Worm (Caenorhabditis elegans) whole organism, early embryonic: ENCODE measurements around the gene lem-4.

ENCODE experiments used
- B0310.2 ChIP-seq: sonication (generic microtip); optimal IDR thresholded peaks from 2 replicates; lab custom pipeline; 2016; ENCODE audit warnings: mild to moderate bottlenecking, missing genetic modification characterization, missing compliant biosample characterization
- F13C5.2 ChIP-seq: sonication (generic microtip); optimal IDR thresholded peaks from 2 replicates; lab custom pipeline; 2017; ENCODE audit warnings: mild to moderate bottlenecking, missing genetic modification characterization, inconsistent platforms, missing compliant biosample characterization
- aly-1 ChIP-seq: sonication (generic microtip); optimal IDR thresholded peaks from 2 replicates; lab custom pipeline; 2016; ENCODE audit warnings: missing genetic modification characterization, missing compliant biosample characterization
- ama-1 ChIP-seq: fragments of 150-350 bp; optimal IDR thresholded peaks from 2 replicates; lab custom pipeline; 2014
- ceh-13 ChIP-seq: fragments of 200-800 bp; sonication (Bioruptor generic); optimal IDR thresholded peaks from 2 replicates; lab custom pipeline; 2018; ENCODE audit warnings: mild to moderate bottlenecking, missing genetic modification characterization, missing compliant biosample characterization
- ceh-36 ChIP-seq: sonication (generic microtip); optimal IDR thresholded peaks from 2 replicates; lab custom pipeline; 2016; ENCODE audit warnings: missing genetic modification characterization, inconsistent platforms, missing compliant biosample characterization
- ets-7 ChIP-seq: sonication (generic microtip); optimal IDR thresholded peaks from 2 replicates; lab custom pipeline; 2016; ENCODE audit warnings: missing genotype, missing genetic modification characterization, missing compliant biosample characterization
- flt-1 ChIP-seq: fragments of 200-800 bp; sonication (Bioruptor generic); IDR thresholded peaks from 2 replicates; pipeline ENCODE4 v1.3.6; 2022; ENCODE audit warnings: missing genetic modification characterization, missing compliant biosample characterization
- hmbx-1 ChIP-seq: sonication (generic microtip); optimal IDR thresholded peaks from 2 replicates; lab custom pipeline; 2016; ENCODE audit warnings: mild to moderate bottlenecking, missing genetic modification characterization, missing compliant biosample characterization
- hmg-4 ChIP-seq: fragments of 200-800 bp; sonication (Bioruptor generic); optimal IDR thresholded peaks from 2 replicates; lab custom pipeline; 2018; ENCODE audit warnings: mild to moderate bottlenecking, missing genetic modification characterization, missing compliant biosample characterization
- hnd-1 ChIP-seq: sonication (generic microtip); optimal IDR thresholded peaks from 2 replicates; lab custom pipeline; 2016; ENCODE audit warnings: missing genetic modification characterization, missing compliant biosample characterization
- pes-1 ChIP-seq: fragments of 200-800 bp; sonication (Bioruptor generic); IDR thresholded peaks from 2 replicates; pipeline ENCODE4 v1.3.6; 2022; ENCODE audit warnings: missing genetic modification reagents, missing genetic modification characterization, missing compliant biosample characterization
- scrt-1 ChIP-seq: fragments of 200-800 bp; sonication (Bioruptor generic); IDR thresholded peaks from 2 replicates; pipeline ENCODE4 v1.3.6; 2022; ENCODE audit warnings: missing genetic modification characterization, missing compliant biosample characterization
- sea-1 ChIP-seq: fragments of 200-800 bp; sonication (Bioruptor generic); conservative IDR thresholded peaks from 2 replicates; pipeline ENCODE4 v1.3.6; 2022; ENCODE audit warnings: missing genetic modification characterization, missing compliant biosample characterization
- tbx-11 ChIP-seq: fragments of 200-800 bp; sonication (Bioruptor generic); IDR thresholded peaks from 2 replicates; pipeline ENCODE4 v1.3.6; 2022; ENCODE audit warnings: missing genetic modification characterization, missing compliant biosample characterization
- tbx-37 ChIP-seq: fragments of 200-800 bp; sonication (Bioruptor generic); conservative IDR thresholded peaks from 2 replicates; pipeline ENCODE4 v1.3.6; 2022; ENCODE audit warnings: missing genetic modification reagents, missing genetic modification characterization, missing compliant biosample characterization
- tra-4 ChIP-seq: sonication (generic microtip); optimal IDR thresholded peaks from 2 replicates; lab custom pipeline; 2017; ENCODE audit warnings: missing genetic modification characterization, missing compliant biosample characterization

lem-4 gene

DNA sequence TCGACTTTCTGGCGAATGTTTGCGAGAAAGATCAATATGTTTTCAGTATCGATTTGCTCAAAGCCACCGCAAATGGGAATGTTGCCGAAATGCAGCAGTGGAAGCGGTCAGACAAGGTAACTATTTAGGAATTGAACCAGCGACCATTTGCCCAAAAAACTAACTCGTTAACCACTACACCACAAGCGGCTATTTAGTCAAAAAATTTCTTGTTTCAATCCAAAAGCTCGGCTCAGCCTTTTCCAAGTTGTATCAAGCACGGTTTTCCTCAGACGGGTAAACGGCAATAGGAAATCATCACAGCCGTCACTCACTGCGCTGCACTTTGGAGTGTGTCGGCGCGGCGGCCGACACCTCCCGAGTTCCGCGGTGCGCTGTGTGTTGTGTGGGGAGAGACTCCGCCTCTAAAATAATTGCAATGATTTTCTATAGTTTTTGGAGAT lies 12.3 kb upstream of the lem-4 start:
- TF ChIP-seq F13C5.2 = peak; percentile 45
- no peak for TF ChIP-seq hmbx-1
- TF ChIP-seq tbx-11 = 0 out of 2 replicates have a peak, but pooled peaks have one; percentile 30
- no peak for TF ChIP-seq flt-1 (GFP tag; lab: Robert Waterston, UW)
- no peak for TF ChIP-seq hnd-1
- TF ChIP-seq hmg-4 (GFP tag; lab: Kevin White, UChicago) = peak; percentile 27
- no peak for TF ChIP-seq aly-1 (tag; lab: Kevin White, UChicago)
- TF ChIP-seq sea-1 (GFP tag; lab: Robert Waterston, UW) = no peak
- TF ChIP-seq B0310.2 (tag; lab: Kevin White, UChicago) = no peak
- TF ChIP-seq ama-1 (lab: Kevin White, UChicago) = peak; percentile 84
- TF ChIP-seq ceh-13 = no peak
- TF ChIP-seq tra-4 = no peak
- TF ChIP-seq scrt-1 = no peak
- no peak for TF ChIP-seq ets-7 (tag; lab: Kevin White, UChicago)
- TF ChIP-seq tbx-37 = no peak
- TF ChIP-seq ceh-36 (tag; lab: Kevin White, UChicago) = no peak

DNA sequence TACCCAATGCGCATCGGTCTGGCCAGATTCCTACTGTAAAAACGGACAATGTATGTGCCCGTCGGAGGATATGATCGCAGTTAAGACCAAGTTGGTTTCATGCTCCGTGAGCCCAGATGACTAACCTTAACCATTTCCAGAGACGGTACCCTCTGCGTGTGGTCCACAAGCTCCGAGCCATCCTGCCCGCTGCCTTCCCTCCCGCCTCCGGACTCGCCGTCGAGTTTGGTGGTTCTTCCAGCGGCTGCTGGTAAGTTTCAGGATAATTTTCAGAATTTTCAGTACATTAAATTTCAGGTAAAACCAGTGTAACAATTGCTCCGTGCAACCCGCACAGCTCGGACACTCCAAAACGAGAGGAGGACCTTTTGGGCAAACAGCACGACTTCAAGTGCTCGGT lies 6.2 kb upstream of the lem-4 start:
- no peak for TF ChIP-seq ceh-13
- no peak for TF ChIP-seq F13C5.2
- TF ChIP-seq tbx-11 = no peak
- TF ChIP-seq ets-7 (tag; lab: Kevin White, UChicago) = no peak

- TF ChIP-seq ceh-36 (tag; lab: Kevin White, UChicago) = no peak
- TF ChIP-seq F13C5.2 = no peak
- TF ChIP-seq pes-1 (GFP tag; lab: Robert Waterston, UW) = no peak
- TF ChIP-seq ets-7 (tag; lab: Kevin White, UChicago) = no peak
- TF ChIP-seq hnd-1 = no peak
- no peak for TF ChIP-seq flt-1 (GFP tag; lab: Robert Waterston, UW)
- TF ChIP-seq aly-1 (tag; lab: Kevin White, UChicago) = no peak
- no peak for TF ChIP-seq tbx-37
- TF ChIP-seq tbx-11 = no peak
- no peak for TF ChIP-seq hmg-4 (GFP tag; lab: Kevin White, UChicago)
- TF ChIP-seq sea-1 (GFP tag; lab: Robert Waterston, UW) = no peak
- no peak for TF ChIP-seq ama-1 (lab: Kevin White, UChicago)
- TF ChIP-seq hmbx-1 = no peak
- no peak for TF ChIP-seq scrt-1
- TF ChIP-seq ceh-13 = no peak
- TF ChIP-seq tra-4 = no peak
- TF ChIP-seq B0310.2 (tag; lab: Kevin White, UChicago) = no peak
Observed at ce11 chrIV:858630-859029, 4.0 kb upstream of the lem-4 start, which contains the start of gene Y55F3BR.2. Gene Y55F3BR.2 (plus strand): TSS chrIV:858930.

- TF ChIP-seq F13C5.2 = no peak
- peak; percentile 77 for TF ChIP-seq ceh-36 (tag; lab: Kevin White, UChicago)
Observed at ce11 chrIV:856038-856437, 1.5 kb upstream of the lem-4 start.

ce11 chrIV:855483-855882 lies 903 bp upstream of the lem-4 start:
- no peak for TF ChIP-seq aly-1 (tag; lab: Kevin White, UChicago)

DNA sequence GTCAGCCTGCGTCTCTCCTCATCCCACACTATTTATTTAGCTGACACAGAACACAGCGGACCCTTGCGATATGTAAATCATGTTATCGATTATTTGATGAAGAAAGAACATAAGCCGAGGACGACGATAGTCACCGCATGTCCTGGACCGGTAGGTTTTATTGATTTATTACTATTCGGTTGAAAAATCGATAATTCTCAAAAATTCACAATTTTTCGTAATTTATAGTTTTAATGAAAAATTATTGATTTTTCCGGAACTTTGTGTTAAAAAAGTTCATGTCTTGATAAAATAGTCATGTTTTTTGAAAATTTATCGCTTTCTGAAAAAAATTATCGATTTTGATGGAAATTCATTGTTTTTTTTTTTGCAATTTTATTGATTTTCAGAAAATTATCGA lies 6.4 kb downstream of the lem-4 start:
- TF ChIP-seq F13C5.2 (no peak), B0310.2 (tag; lab: Kevin White, UChicago) (no peak), aly-1 (tag; lab: Kevin White, UChicago) (no peak), ama-1 (lab: Kevin White, UChicago) (no peak), tbx-11 (no peak), sea-1 (GFP tag; lab: Robert Waterston, UW) (no peak), pes-1 (GFP tag; lab: Robert Waterston, UW) (no peak), ceh-13 (no peak), hnd-1 (no peak), hmg-4 (GFP tag; lab: Kevin White, UChicago) (no peak), tbx-37 (no peak), flt-1 (GFP tag; lab: Robert Waterston, UW) (no peak), scrt-1 (no peak), ceh-36 (tag; lab: Kevin White, UChicago) (no peak), tra-4 (no peak), ets-7 (tag; lab: Kevin White, UChicago) (no peak)

ce11 chrIV:845198-845597 lies 9.4 kb downstream of the lem-4 start, which contains the start of gene lgc-33:
Gene lgc-33 (plus strand): TSS chrIV:845498.
- no peak for TF ChIP-seq scrt-1
- TF ChIP-seq ceh-13 = no peak
- TF ChIP-seq flt-1 (GFP tag; lab: Robert Waterston, UW) = no peak
- no peak for TF ChIP-seq F13C5.2
- TF ChIP-seq pes-1 (GFP tag; lab: Robert Waterston, UW) = no peak
- no peak for TF ChIP-seq ama-1 (lab: Kevin White, UChicago)
- no peak for TF ChIP-seq tbx-11
- no peak for TF ChIP-seq ets-7 (tag; lab: Kevin White, UChicago)

- TF ChIP-seq ceh-13 = peak; percentile 44
- peak; percentile 65; the same call in 1 of the 2 replicates for TF ChIP-seq sea-1 (GFP tag; lab: Robert Waterston, UW)
- TF ChIP-seq hmg-4 (GFP tag; lab: Kevin White, UChicago) = peak; percentile 45
- TF ChIP-seq aly-1 (tag; lab: Kevin White, UChicago) = peak; percentile 41
- peak; percentile 70 for TF ChIP-seq F13C5.2
- peak; percentile 52 for TF ChIP-seq ceh-36 (tag; lab: Kevin White, UChicago)
- TF ChIP-seq hnd-1 = peak; percentile 51
- TF ChIP-seq scrt-1 = peak; percentile 76; the same call in 1 of the 2 replicates
- no peak for TF ChIP-seq ets-7 (tag; lab: Kevin White, UChicago)
- TF ChIP-seq tra-4 = no peak
- TF ChIP-seq tbx-37 = peak; percentile 52; the same call in 1 of the 2 replicates
- no peak for TF ChIP-seq hmbx-1
- peak; percentile 15 for TF ChIP-seq B0310.2 (tag; lab: Kevin White, UChicago)
- TF ChIP-seq ama-1 (lab: Kevin White, UChicago) = no peak
- peak; percentile 76 for TF ChIP-seq tbx-11
- TF ChIP-seq pes-1 (GFP tag; lab: Robert Waterston, UW) = peak; percentile 75
- TF ChIP-seq flt-1 (GFP tag; lab: Robert Waterston, UW) = peak; percentile 62
Observed at ce11 chrIV:842630-843029, 11.9 kb downstream of the lem-4 start.
